Fruit fly (Drosophila melanogaster): ENCODE results near the gene CG18301.

CG18301 gene

DNA sequence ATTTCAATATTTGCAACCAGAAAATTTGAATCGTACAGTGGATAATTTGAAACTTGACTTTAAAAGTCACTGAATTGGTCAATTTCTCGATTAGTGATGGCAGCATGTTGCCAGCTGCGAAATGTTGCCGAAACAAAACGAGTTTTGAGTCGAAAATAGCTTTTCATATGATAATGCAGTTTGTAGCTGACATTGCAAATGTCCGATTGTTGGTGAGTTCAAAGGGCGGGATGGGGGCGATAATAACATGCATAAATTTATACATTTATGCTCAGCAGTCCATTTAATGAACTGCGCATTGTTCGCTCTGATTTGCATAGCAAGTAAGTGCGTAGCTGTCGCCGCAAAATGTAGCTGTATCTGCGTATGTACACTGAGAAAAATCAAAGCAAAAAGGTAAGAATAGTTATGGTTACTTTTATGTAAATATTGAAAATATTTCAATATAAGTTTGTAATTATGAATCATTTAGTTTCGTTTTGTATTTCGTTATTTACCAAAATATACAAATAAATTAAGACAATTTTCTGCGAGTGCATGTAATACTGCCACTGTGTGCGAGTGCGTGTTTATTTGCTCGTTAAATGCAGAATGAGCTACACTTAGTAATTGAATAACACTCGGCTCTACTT, 4.6 kb upstream of the CG18301 start, which contains the start of gene Lip4:
Gene Lip4 (plus strand): TSS at position 620 of the 632 bp plus-strand sequence.
- TF ChIP-seq CG1621 (tag; optimal IDR thresholded peaks at IDR 0.05) (peak; percentile 66), CG8319 (GFP tag; optimal IDR thresholded peaks at IDR 0.05) (peak; percentile 61), OdsH (GFP tag; optimal IDR thresholded peaks at IDR 0.05) (peak; percentile 76), CG10669 (GFP tag; optimal IDR thresholded peaks at IDR 0.05) (peak; percentile 69), CG34406 (GFP tag; optimal IDR thresholded peaks at IDR 0.05) (peak; percentile 65), Met (GFP tag; optimal IDR thresholded peaks at IDR 0.05) (peak; percentile 46), fd59A (GFP tag; optimal IDR thresholded peaks at IDR 0.05) (peak; percentile 54), Eip78C (GFP tag) (peak; percentile 90), Sox102F (GFP tag; optimal IDR thresholded peaks at IDR 0.05) (peak; percentile 51), Ets96B (tag; optimal IDR thresholded peaks at IDR 0.05) (peak; percentile 75), Blimp-1 (GFP tag; optimal IDR thresholded peaks at IDR 0.05) (no peak), eg (GFP tag; IDR thresholded peaks at IDR 0.05) (peak; percentile 85), Hr38 (GFP tag; optimal IDR thresholded peaks at IDR 0.05) (no peak), CG11294 (GFP tag; IDR thresholded peaks at IDR 0.05) (no peak; the same call in 1 of the 2 replicates), CG3032 (tag; optimal IDR thresholded peaks at IDR 0.05) (no peak), pdm3 (GFP tag; optimal IDR thresholded peaks at IDR 0.05) (peak; percentile 68), Ets21C (GFP tag; optimal IDR thresholded peaks at IDR 0.05) (peak; percentile 17), CG8632 (GFP tag; optimal IDR thresholded peaks at IDR 0.05) (peak; percentile 57), spab (GFP tag; optimal IDR thresholded peaks at IDR 0.05) (peak; percentile 63), CG8119 (GFP tag; IDR thresholded peaks at IDR 0.05) (peak; percentile 87; the same call in 2 of the 3 replicates), CG11762 (GFP tag; optimal IDR thresholded peaks at IDR 0.05; ENCODE audit: insufficient read depth) (peak; percentile 49), CG11902 (GFP tag; optimal IDR thresholded peaks at IDR 0.05) (peak; percentile 38), Eip75B (GFP tag; optimal IDR thresholded peaks at IDR 0.05) (peak; percentile 64), dsx (GFP tag; optimal IDR thresholded peaks at IDR 0.05; ENCODE audit: poor library complexity, severe bottlenecking) (peak; percentile 73), CG31627 (GFP tag; optimal IDR thresholded peaks at IDR 0.05) (peak; percentile 54), Sox14 (GFP tag; optimal IDR thresholded peaks at IDR 0.05) (peak; percentile 46), CG6854 (GFP tag; optimal IDR thresholded peaks at IDR 0.05) (no peak), CG32006 (GFP tag; optimal IDR thresholded peaks at IDR 0.05) (peak; percentile 72), CG6808 (GFP tag; optimal IDR thresholded peaks at IDR 0.05) (peak; percentile 64), Gug (GFP tag; IDR thresholded peaks at IDR 0.05) (peak; percentile 72), CG7368 (GFP tag; optimal IDR thresholded peaks at IDR 0.05) (peak; percentile 62), Hr4 (GFP tag; optimal IDR thresholded peaks at IDR 0.05) (peak; percentile 77), fkh (GFP tag; optimal IDR thresholded peaks at IDR 0.05) (peak; percentile 42), ss (GFP tag; optimal IDR thresholded peaks at IDR 0.05) (peak; percentile 47 to 70), esn (GFP tag; optimal IDR thresholded peaks at IDR 0.05) (peak; percentile 65), CG6163 (GFP tag; IDR thresholded peaks at IDR 0.05) (no peak), CG10631 (GFP tag; optimal IDR thresholded peaks at IDR 0.05) (peak; percentile 64), CG6792 (GFP tag; optimal IDR thresholded peaks at IDR 0.05) (peak; percentile 54), vri (GFP tag; optimal IDR thresholded peaks at IDR 0.05) (peak; percentile 14), topi (GFP tag; optimal IDR thresholded peaks at IDR 0.05) (peak; percentile 50), lz (GFP tag; optimal IDR thresholded peaks at IDR 0.05) (peak; percentile 43), dac (GFP tag; optimal IDR thresholded peaks at IDR 0.05) (peak; percentile 16), CG4318 (GFP tag; optimal IDR thresholded peaks at IDR 0.05) (peak; percentile 10), net (GFP tag; optimal IDR thresholded peaks at IDR 0.05) (peak; percentile 65), cyc (GFP tag; optimal IDR thresholded peaks at IDR 0.05) (peak; percentile 42), Hr39 (GFP tag; optimal IDR thresholded peaks at IDR 0.05) (peak; percentile 47), salr (GFP tag; optimal IDR thresholded peaks at IDR 0.05) (peak in 1 of 2 experiments; percentile 35), CG3919 (GFP tag; optimal IDR thresholded peaks at IDR 0.05) (peak; percentile 73), svp (GFP tag) (peak; percentile 84), CG15336 (GFP tag; IDR thresholded peaks at IDR 0.05) (peak; percentile 80), achi (GFP tag; optimal IDR thresholded peaks at IDR 0.05) (peak; percentile 58)
